Worm (Caenorhabditis elegans): ENCODE measurements around the gene R09A8.9.
A peak's percentile ranks its signal among the peaks of the same experiment; 100 is the strongest.

Gene R09A8.9

DNA sequence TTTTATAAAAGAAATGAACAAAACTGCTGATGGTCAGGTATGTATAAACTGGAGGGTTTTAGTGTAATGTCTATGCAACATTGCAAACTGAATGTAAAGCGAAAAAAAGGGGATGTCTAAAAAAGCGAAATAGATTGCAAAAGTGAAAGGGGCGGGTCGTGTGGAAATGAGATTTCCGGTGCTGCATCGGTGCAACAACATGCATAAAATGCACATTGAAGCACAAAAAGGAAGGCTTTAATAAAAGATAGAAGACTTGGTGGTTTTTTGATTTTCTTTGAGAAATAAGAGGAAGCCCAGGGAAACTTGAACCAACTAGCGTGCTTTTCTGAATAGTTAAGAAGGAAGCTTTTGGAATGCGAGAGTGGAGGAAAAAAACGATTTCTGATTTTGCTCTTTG is 28.9 kb downstream of the R09A8.9 start (continued):
- no peak for TF ChIP-seq elt-3 (tag; optimal IDR thresholded peaks at IDR 0.05)
- TF ChIP-seq fkh-8 (tag; optimal IDR thresholded peaks at IDR 0.05): no peak
- TF ChIP-seq nhr-20 (tag; optimal IDR thresholded peaks at IDR 0.05): no peak
- no peak for TF ChIP-seq ceh-63 (GFP tag; optimal IDR thresholded peaks at IDR 0.05)
- TF ChIP-seq nhr-85 (tag): no peak
- TF ChIP-seq ces-1 (GFP tag; optimal IDR thresholded peaks at IDR 0.05): peak; percentile 23
- no peak for TF ChIP-seq sup-37 (GFP tag; optimal IDR thresholded peaks at IDR 0.05)
- no peak for TF ChIP-seq jun-1 (tag; optimal IDR thresholded peaks at IDR 0.05)
- TF ChIP-seq mdl-1 (tag; optimal IDR thresholded peaks at IDR 0.05): no peak
- TF ChIP-seq nhr-90 (tag; optimal IDR thresholded peaks at IDR 0.05; ENCODE audit: poor library complexity): no peak

DNA sequence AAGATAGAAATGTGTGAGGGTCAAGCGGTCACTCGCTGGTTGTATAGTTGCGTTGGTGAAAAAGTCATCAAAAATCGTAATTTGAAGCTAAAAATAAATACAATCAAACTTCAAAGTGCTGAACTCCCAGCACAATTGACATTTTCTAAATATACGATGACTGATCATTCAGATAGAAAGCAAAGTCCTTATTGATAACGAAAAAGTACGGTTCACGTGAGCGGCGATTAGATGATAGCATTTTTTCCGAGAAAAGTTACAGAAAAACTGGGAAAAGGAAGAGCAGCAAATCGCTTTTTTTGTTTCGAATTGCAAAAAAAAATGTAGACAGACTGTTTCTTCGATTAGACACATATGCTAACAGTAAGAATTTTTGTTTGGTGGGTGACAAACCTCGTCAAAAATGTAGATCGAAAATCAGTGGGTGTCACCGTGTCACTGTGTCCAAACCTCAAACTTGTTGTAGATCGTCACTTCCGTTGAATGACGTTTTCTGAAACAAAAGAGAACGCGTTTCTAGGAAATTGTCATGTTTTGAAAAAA is 30.2 kb downstream of the R09A8.9 start, which contains the start of gene ivns-1:
Gene ivns-1 (minus strand): TSS at position 493 of the 543 bp plus-strand sequence.
- TF ChIP-seq ceh-82 (tag; optimal IDR thresholded peaks at IDR 0.05) (no peak), elt-2 (tag; optimal IDR thresholded peaks at IDR 0.05) (peak; percentile 59), dpl-1 (GFP tag; optimal IDR thresholded peaks at IDR 0.05) (no peak), lin-14 (GFP tag; optimal IDR thresholded peaks at IDR 0.05) (peak; percentile 6), efl-1 (optimal IDR thresholded peaks at IDR 0.05) (no peak), efl-1 (GFP tag; optimal IDR thresholded peaks at IDR 0.05 in 1 of 2) (peak in 1 of 2 experiments; percentile 76), aha-1 (tag; optimal IDR thresholded peaks at IDR 0.05) (no peak), nhr-76 (tag; optimal IDR thresholded peaks at IDR 0.05) (no peak), alr-1 (tag; optimal IDR thresholded peaks at IDR 0.05; ENCODE audit: borderline replicate concordance) (no peak), fos-1 (tag; optimal IDR thresholded peaks at IDR 0.05) (no peak)

DNA sequence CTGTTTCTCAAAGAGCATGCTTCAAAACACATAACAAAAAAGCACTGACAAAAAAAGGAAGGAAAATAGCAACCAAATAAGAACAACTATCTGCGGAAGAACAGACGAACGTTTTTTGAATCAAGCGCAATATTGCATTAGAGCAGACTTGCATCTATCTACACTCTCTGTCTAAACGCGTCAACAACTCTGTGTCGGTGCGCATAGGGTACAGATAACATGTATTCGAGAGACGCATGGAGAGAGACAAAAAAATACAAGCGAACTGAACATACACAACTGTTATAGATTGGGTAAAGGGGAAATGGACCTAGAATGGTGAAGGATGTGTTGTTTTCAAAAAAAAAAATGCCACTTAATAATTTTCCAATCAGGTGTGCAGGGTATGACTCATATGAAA is 31.3 kb downstream of the R09A8.9 start:
- no peak for TF ChIP-seq snpc-4 (tag; optimal IDR thresholded peaks at IDR 0.05)
- TF ChIP-seq nhr-84 (tag; optimal IDR thresholded peaks at IDR 0.05): no peak
- no peak for TF ChIP-seq unc-62 (GFP tag; optimal IDR thresholded peaks at IDR 0.05)
- no peak for TF ChIP-seq ces-1 (GFP tag; optimal IDR thresholded peaks at IDR 0.05)
- TF ChIP-seq grh-1 (GFP tag; IDR thresholded peaks at IDR 0.05): no peak
- TF ChIP-seq lin-39 (tag; optimal IDR thresholded peaks at IDR 0.05): no peak
- no peak for TF ChIP-seq pag-3 (tag; optimal IDR thresholded peaks at IDR 0.05; ENCODE audit: borderline replicate concordance, insufficient read depth)
- TF ChIP-seq nhr-71 (tag; optimal IDR thresholded peaks at IDR 0.05): peak; percentile 47
- peak; percentile 42 for TF ChIP-seq nhr-90 (tag; optimal IDR thresholded peaks at IDR 0.05; ENCODE audit: poor library complexity)
- TF ChIP-seq ets-5 (GFP tag; IDR thresholded peaks at IDR 0.05): no peak
- TF ChIP-seq fos-1 (tag; optimal IDR thresholded peaks at IDR 0.05): peak; percentile 14
- no peak for TF ChIP-seq nhr-11 (tag; optimal IDR thresholded peaks at IDR 0.05)
- no peak for TF ChIP-seq aly-2 (tag; optimal IDR thresholded peaks at IDR 0.05)
- TF ChIP-seq zip-4 (GFP tag; optimal IDR thresholded peaks at IDR 0.05): no peak
- TF ChIP-seq unc-98 (GFP tag; IDR thresholded peaks at IDR 0.05): no peak
- peak; percentile 62 for TF ChIP-seq mep-1 (tag; optimal IDR thresholded peaks at IDR 0.05)
- no peak for TF ChIP-seq hpl-2 (GFP tag; optimal IDR thresholded peaks at IDR 0.05)
- no peak for TF ChIP-seq fkh-4 (tag; optimal IDR thresholded peaks at IDR 0.05; ENCODE audit: borderline replicate concordance)
- peak; percentile 73 for TF ChIP-seq blmp-1 (tag; optimal IDR thresholded peaks at IDR 0.05)
- peak; percentile 40 for TF ChIP-seq jun-1 (tag; optimal IDR thresholded peaks at IDR 0.05)
- no peak for TF ChIP-seq egl-13 (tag; optimal IDR thresholded peaks at IDR 0.05)
- no peak for TF ChIP-seq mab-9 (GFP tag; IDR thresholded peaks at IDR 0.05)
- no peak for TF ChIP-seq hlh-4 (tag; optimal IDR thresholded peaks at IDR 0.05)
- TF ChIP-seq unc-86 (tag; optimal IDR thresholded peaks at IDR 0.05): no peak
- TF ChIP-seq lir-3 (tag; optimal IDR thresholded peaks at IDR 0.05; ENCODE audit: poor library complexity): no peak
- no peak; the same call in 1 of the 2 replicates for TF ChIP-seq nhr-19 (GFP tag; conservative IDR thresholded peaks at IDR 0.05)
- no peak for TF ChIP-seq Y116A8C.19 (tag; optimal IDR thresholded peaks at IDR 0.05; ENCODE audit: borderline replicate concordance)
- TF ChIP-seq pax-3 (tag; optimal IDR thresholded peaks at IDR 0.05): no peak
- TF ChIP-seq nhr-20 (tag; optimal IDR thresholded peaks at IDR 0.05): peak; percentile 65
- no peak for TF ChIP-seq ztf-4 (tag; optimal IDR thresholded peaks at IDR 0.05)
- no peak for TF ChIP-seq tlp-1 (tag; optimal IDR thresholded peaks at IDR 0.05)
- peak; percentile 22 for TF ChIP-seq vab-15 (tag; optimal IDR thresholded peaks at IDR 0.05)
- no peak for TF ChIP-seq hlh-17 (GFP tag; optimal IDR thresholded peaks at IDR 0.05; ENCODE audit: borderline replicate concordance)

Measured in whole organism, L1 larva.